Worm (Caenorhabditis elegans) whole organism, L4 larva: ENCODE data around the gene srh-16.

Experiments
- F10B5.3 ChIP-seq: sonication (generic microtip); optimal IDR thresholded peaks from 2 replicates; lab custom pipeline; 2016; ENCODE audit warnings: mild to moderate bottlenecking, missing genetic modification characterization, missing compliant biosample characterization
- F26F4.8 ChIP-seq: fragments of 200-800 bp; sonication (Bioruptor generic); conservative IDR thresholded peaks from 2 replicates; pipeline ENCODE4 v1.3.6; 2022; ENCODE audit warnings: missing genetic modification characterization, missing compliant biosample characterization
- F44E2.7 ChIP-seq: fragments of 200-800 bp; sonication (Bioruptor generic); IDR thresholded peaks from 2 replicates; pipeline ENCODE4 v2.1.2; 2022; ENCODE audit warnings: missing genetic modification characterization, missing compliant biosample characterization
- T20F7.1 ChIP-seq: fragments of 200-800 bp; sonication (Bioruptor generic); optimal IDR thresholded peaks from 2 replicates; lab custom pipeline; 2018; ENCODE audit warnings: mild to moderate bottlenecking, missing genetic modification characterization, missing compliant biosample characterization
- Y105C5A.15 ChIP-seq: fragments of 200-800 bp; sonication (Bioruptor generic); IDR thresholded peaks from 2 replicates; pipeline ENCODE4 v1.3.6; 2022; ENCODE audit warnings: missing genetic modification characterization, missing compliant biosample characterization
- Y48G9A.11 ChIP-seq: fragments of 200-800 bp; sonication (Bioruptor generic); IDR thresholded peaks from 2 replicates; pipeline ENCODE4 v1.3.6; 2022; ENCODE audit warnings: missing genetic modification reagents, missing genetic modification characterization, missing compliant biosample characterization
- Y5F2A.4 ChIP-seq: fragments of 200-800 bp; sonication (Bioruptor generic); optimal IDR thresholded peaks from 2 replicates; lab custom pipeline; 2018; ENCODE audit warnings: mild to moderate bottlenecking, missing genetic modification characterization, missing compliant biosample characterization
- ZK337.2 ChIP-seq: fragments of 200-800 bp; sonication (Bioruptor generic); IDR thresholded peaks from 2 replicates; pipeline ENCODE4 v1.3.6; 2022; ENCODE audit warnings: missing genetic modification reagents, missing genetic modification characterization, missing compliant biosample characterization
- ZK546.5 ChIP-seq, 2 experiments: sonication (generic microtip); optimal IDR thresholded peaks; 2 replicates each; lab custom pipeline; 2017; ENCODE audit warnings: missing biosample characterization in 2 of 2, missing genetic modification characterization in 2 of 2
- ceh-32 ChIP-seq: sonication (generic microtip); optimal IDR thresholded peaks from 2 replicates; lab custom pipeline; 2016; ENCODE audit warnings: mild to moderate bottlenecking, missing genetic modification characterization, missing compliant biosample characterization; ENCODE audit not compliant: poor library complexity
- ceh-44 ChIP-seq: fragments of 200-800 bp; sonication (Bioruptor generic); IDR thresholded peaks from 2 replicates; pipeline ENCODE4 v1.3.6; 2022; ENCODE audit warnings: missing genetic modification reagents, missing genetic modification characterization, missing compliant biosample characterization
- ceh-82 ChIP-seq: sonication (generic microtip); optimal IDR thresholded peaks from 2 replicates; lab custom pipeline; 2017; ENCODE audit warnings: missing biosample characterization, missing genetic modification characterization
- cey-2 ChIP-seq: sonication (generic microtip); optimal IDR thresholded peaks from 3 replicates; lab custom pipeline; 2017; ENCODE audit warnings: missing genetic modification characterization, mild to moderate bottlenecking, missing compliant biosample characterization, antibody characterized with exemption, borderline replicate concordance; ENCODE audit not compliant: insufficient read depth
- ctbp-1 ChIP-seq: fragments of 200-800 bp; sonication (Bioruptor generic); IDR thresholded peaks from 2 replicates; pipeline ENCODE4 v1.3.6; 2022; ENCODE audit warnings: missing genetic modification reagents, missing genetic modification characterization, missing compliant biosample characterization
- daf-12 ChIP-seq: fragments of 150-350 bp; optimal IDR thresholded peaks from 2 replicates; lab custom pipeline; 2014; ENCODE audit warnings: missing biosample characterization, missing genetic modification reagents, missing genetic modification characterization
- daf-8 ChIP-seq: fragments of 200-800 bp; sonication (Bioruptor generic); IDR thresholded peaks from 2 replicates; pipeline ENCODE4 v1.3.6; 2022; ENCODE audit warnings: missing genetic modification characterization, missing compliant biosample characterization
- dmd-9 ChIP-seq: fragments of 200-800 bp; sonication (Bioruptor generic); IDR thresholded peaks from 2 replicates; pipeline ENCODE4 v1.3.6; 2022; ENCODE audit warnings: missing genetic modification reagents, missing genetic modification characterization, missing compliant biosample characterization
- dpl-1 ChIP-seq: fragments of 150-350 bp; optimal IDR thresholded peaks from 2 replicates; lab custom pipeline; 2014; ENCODE audit warnings: missing biosample characterization, missing genetic modification reagents, missing genetic modification characterization
- fos-1 ChIP-seq: fragments of 150-350 bp; optimal IDR thresholded peaks from 2 replicates; lab custom pipeline; 2014; ENCODE audit warnings: missing biosample characterization, missing genetic modification characterization
- gei-8 ChIP-seq: fragments of 200-800 bp; sonication (Bioruptor generic); optimal IDR thresholded peaks from 2 replicates; lab custom pipeline; 2018; ENCODE audit warnings: mild to moderate bottlenecking, missing genetic modification characterization, missing compliant biosample characterization
- hlh-30 ChIP-seq: sonication (generic microtip); optimal IDR thresholded peaks from 2 replicates; lab custom pipeline; 2017; ENCODE audit warnings: antibody characterized with exemption, mild to moderate bottlenecking, missing genetic modification characterization, missing compliant biosample characterization; ENCODE audit not compliant: insufficient read depth
- jun-1 ChIP-seq: fragments of 150-350 bp; optimal IDR thresholded peaks from 2 replicates; lab custom pipeline; 2014; ENCODE audit warnings: missing biosample characterization, missing genetic modification reagents, missing genetic modification characterization
- lim-7 ChIP-seq: fragments of 200-800 bp; sonication (Bioruptor generic); IDR thresholded peaks from 2 replicates; pipeline ENCODE4 v1.3.6; 2022; ENCODE audit warnings: missing genetic modification characterization, missing compliant biosample characterization
- lin-1 ChIP-seq: fragments of 200-800 bp; sonication (Bioruptor generic); IDR thresholded peaks from 2 replicates; pipeline ENCODE4 v1.3.6; 2022; ENCODE audit warnings: missing genetic modification reagents, missing genetic modification characterization, missing compliant biosample characterization
- lin-15B ChIP-seq: fragments of 150-350 bp; sonication (generic microtip); optimal IDR thresholded peaks from 3 replicates; lab custom pipeline; 2014; ENCODE audit warnings: missing biosample characterization, missing genetic modification characterization
- lin-29 ChIP-seq: fragments of 200-800 bp; sonication (Bioruptor generic); IDR thresholded peaks from 2 replicates; pipeline ENCODE4 v1.3.6; 2022; ENCODE audit warnings: missing genetic modification reagents, missing genetic modification characterization, missing compliant biosample characterization
- lin-39 ChIP-seq: fragments of 150-350 bp; optimal IDR thresholded peaks from 2 replicates; lab custom pipeline; 2014; ENCODE audit warnings: missing biosample characterization, missing genetic modification reagents, missing genetic modification characterization
- lsy-2 ChIP-seq, 2 experiments: fragments of 150-350 bp in 1 of 2; sonication (generic microtip) in 1 of 2; optimal IDR thresholded peaks; 2 replicates each; lab custom pipeline; 2014 to 2017; ENCODE audit warnings: missing biosample characterization in 2 of 2, missing genetic modification characterization in 2 of 2
- madf-9 ChIP-seq: fragments of 200-800 bp; sonication (Bioruptor generic); conservative IDR thresholded peaks from 2 replicates; pipeline ENCODE4 v1.3.6; 2022; ENCODE audit warnings: missing genetic modification reagents, missing genetic modification characterization, missing compliant biosample characterization
- mdl-1 ChIP-seq, 2 experiments: fragments of 150-350 bp in 1 of 2; sonication (generic microtip) in 1 of 2; optimal IDR thresholded peaks; 2 replicates each; lab custom pipeline; 2014 to 2017; ENCODE audit warnings: missing biosample characterization in 2 of 2, missing genetic modification characterization in 2 of 2
- mdt-29 ChIP-seq: fragments of 200-800 bp; sonication (Bioruptor generic); IDR thresholded peaks from 2 replicates; pipeline ENCODE4 v1.3.6; 2022; ENCODE audit warnings: missing genetic modification reagents, missing genetic modification characterization, missing compliant biosample characterization
- mep-1 ChIP-seq: fragments of 150-350 bp; sonication (generic microtip); optimal IDR thresholded peaks from 3 replicates; lab custom pipeline; 2014; ENCODE audit warnings: missing biosample characterization, missing genetic modification characterization
- nhr-10 ChIP-seq: fragments of 150-350 bp; optimal IDR thresholded peaks from 2 replicates; lab custom pipeline; 2014; ENCODE audit warnings: missing biosample characterization, missing genetic modification characterization
- nhr-102 ChIP-seq: sonication (generic microtip); optimal IDR thresholded peaks from 2 replicates; lab custom pipeline; 2016; ENCODE audit warnings: mild to moderate bottlenecking, missing genetic modification characterization, moderate library complexity, missing compliant biosample characterization
- nhr-25 ChIP-seq: sonication (generic microtip); optimal IDR thresholded peaks from 2 replicates; lab custom pipeline; 2017; ENCODE audit warnings: missing genetic modification characterization, mild to moderate bottlenecking, missing compliant biosample characterization, antibody characterized with exemption, moderate library complexity, borderline replicate concordance; ENCODE audit not compliant: insufficient read depth
- nhr-42 ChIP-seq: fragments of 200-800 bp; sonication (Bioruptor generic); IDR thresholded peaks from 2 replicates; pipeline ENCODE4 v1.3.6; 2022; ENCODE audit warnings: missing genetic modification characterization, missing compliant biosample characterization
- nhr-6 ChIP-seq: fragments of 150-350 bp; optimal IDR thresholded peaks from 2 replicates; lab custom pipeline; 2014; ENCODE audit warnings: missing biosample characterization, missing genetic modification characterization
- php-3 ChIP-seq: fragments of 200-800 bp; sonication (Bioruptor generic); IDR thresholded peaks from 2 replicates; pipeline ENCODE4 v1.3.6; 2022; ENCODE audit warnings: missing genetic modification reagents, missing genetic modification characterization, missing compliant biosample characterization
- rbr-2 ChIP-seq: sonication (generic microtip); optimal IDR thresholded peaks from 2 replicates; lab custom pipeline; 2016; ENCODE audit warnings: missing genotype, missing genetic modification characterization, missing compliant biosample characterization
- saeg-2 ChIP-seq: fragments of 200-800 bp; sonication (Bioruptor generic); IDR thresholded peaks from 2 replicates; pipeline ENCODE4 v1.3.6; 2022; ENCODE audit warnings: missing genetic modification reagents, missing genetic modification characterization, missing compliant biosample characterization
- snpc-4 ChIP-seq: fragments of 150-350 bp; optimal IDR thresholded peaks from 2 replicates; lab custom pipeline; 2014; ENCODE audit warnings: missing biosample characterization, missing genetic modification characterization
- spr-1 ChIP-seq: sonication (generic microtip); optimal IDR thresholded peaks from 2 replicates; lab custom pipeline; 2016; ENCODE audit warnings: mild to moderate bottlenecking, missing genetic modification characterization, missing compliant biosample characterization
- tra-1 ChIP-seq: fragments of 200-800 bp; sonication (Bioruptor generic); IDR thresholded peaks from 2 replicates; pipeline ENCODE4 v1.3.6; 2022; ENCODE audit warnings: missing genetic modification reagents, missing genetic modification characterization, missing compliant biosample characterization
- unc-130 ChIP-seq: sonication (generic microtip); optimal IDR thresholded peaks from 2 replicates; lab custom pipeline; 2016; ENCODE audit warnings: missing genetic modification reagents, missing genetic modification characterization, missing compliant biosample characterization
- vab-7 ChIP-seq: fragments of 200-800 bp; sonication (Bioruptor generic); IDR thresholded peaks from 2 replicates; pipeline ENCODE4 v1.3.6; 2022; ENCODE audit warnings: missing genetic modification reagents, missing genetic modification characterization, missing compliant biosample characterization
- zfp-3 ChIP-seq: fragments of 200-800 bp; sonication (Bioruptor generic); conservative IDR thresholded peaks from 2 replicates; pipeline ENCODE4 v1.3.6; 2022; ENCODE audit warnings: missing genetic modification reagents, missing genetic modification characterization, missing compliant biosample characterization
- zip-11 ChIP-seq: fragments of 200-800 bp; sonication (Bioruptor generic); IDR thresholded peaks from 2 replicates; pipeline ENCODE4 v1.3.6; 2022; ENCODE audit warnings: missing genetic modification characterization, missing compliant biosample characterization
- zip-2 ChIP-seq: fragments of 150-350 bp; optimal IDR thresholded peaks from 2 replicates; lab custom pipeline; 2014; ENCODE audit warnings: missing biosample characterization, missing genetic modification characterization
- ztf-11 ChIP-seq: fragments of 150-350 bp; optimal IDR thresholded peaks from 2 replicates; lab custom pipeline; 2014; ENCODE audit warnings: missing biosample characterization, missing genetic modification characterization
- ztf-7 ChIP-seq: fragments of 150-350 bp; optimal IDR thresholded peaks from 2 replicates; lab custom pipeline; 2014; ENCODE audit warnings: missing biosample characterization, missing genetic modification characterization

srh-16 gene

DNA sequence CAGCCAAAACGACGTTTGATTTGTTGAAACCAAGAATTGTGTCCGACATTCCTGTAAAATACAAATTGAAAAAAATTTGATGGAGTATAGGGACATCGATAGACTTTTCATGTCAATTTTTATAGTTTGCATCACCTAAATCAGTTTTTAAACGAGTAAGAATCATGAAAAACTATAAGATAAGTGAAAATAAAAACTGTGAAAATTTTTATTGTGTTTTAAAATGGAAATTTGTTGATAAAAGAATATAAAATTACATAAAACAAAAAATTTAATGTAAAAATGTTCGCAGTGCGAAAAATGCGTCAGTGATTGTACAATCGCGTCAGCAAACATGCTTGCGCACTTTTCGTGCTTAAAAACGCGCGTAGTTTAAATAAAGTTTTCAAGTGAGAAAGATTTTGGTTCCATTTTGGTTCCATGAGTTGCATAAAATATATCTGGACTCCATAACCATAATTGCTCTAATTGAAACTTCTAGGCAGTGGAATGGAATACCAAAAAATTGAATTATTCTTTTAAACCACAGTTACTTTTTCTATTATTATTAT lies 51.8 kb downstream of the srh-16 start, which contains the start of gene tomm-20:
TSS of gene tomm-20 (minus strand) at position 51 of the 551 bp plus-strand sequence.
- TF ChIP-seq Y48G9A.11 (GFP tag; lab: Robert Waterston, UW), result peak; percentile 90
- no peak for TF ChIP-seq ZK337.2
- TF ChIP-seq lin-15B (tag; lab: Kevin White, UChicago), result peak; percentile 50
- peak; percentile 29 for TF ChIP-seq snpc-4
- 0 out of 2 replicates have a peak, but pooled peaks have one; percentile 24 for TF ChIP-seq vab-7 (GFP tag; lab: Robert Waterston, UW)
- peak; percentile 93 for TF ChIP-seq nhr-102 (tag; lab: Kevin White, UChicago)
- TF ChIP-seq gei-8 (GFP tag; lab: Kevin White, UChicago), result no peak
- TF ChIP-seq hlh-30 (tag; lab: Kevin White, UChicago), result peak; percentile 82
- no peak for TF ChIP-seq cey-2 (tag; lab: Kevin White, UChicago)
- TF ChIP-seq Y5F2A.4 (GFP tag; lab: Kevin White, UChicago), result no peak
- 0 out of 2 replicates have a peak, but pooled peaks have one; percentile 14 for TF ChIP-seq mdt-29 (GFP tag; lab: Robert Waterston, UW)
- TF ChIP-seq madf-9 (GFP tag; lab: Robert Waterston, UW), result no peak
- peak; percentile 71 to 96 for TF ChIP-seq lsy-2 (tag; optimal IDR thresholded peaks at IDR 0.05; lab: Kevin White, UChicago)
- TF ChIP-seq ZK546.5 (tag; optimal IDR thresholded peaks at IDR 0.05; lab: Kevin White, UChicago), result no peak
- no peak for TF ChIP-seq F26F4.8
- peak; percentile 79; the same call in 1 of the 2 replicates for TF ChIP-seq nhr-42
- no peak for TF ChIP-seq zip-11 (GFP tag; lab: Robert Waterston, UW)
- peak; percentile 91 for TF ChIP-seq ztf-7
- peak; percentile 99 for TF ChIP-seq dpl-1 (GFP tag; lab: Kevin White, UChicago)
- TF ChIP-seq mdl-1 (tag; optimal IDR thresholded peaks at IDR 0.05; lab: Kevin White, UChicago), result peak in 1 of 2 experiments; percentile 64
- TF ChIP-seq lin-1 (GFP tag; lab: Robert Waterston, UW), result no peak; the same call in 1 of the 2 replicates
- no peak; the same call in 1 of the 2 replicates for TF ChIP-seq zfp-3 (GFP tag; lab: Robert Waterston, UW)
- TF ChIP-seq php-3, result peak; percentile 74; the same call in 1 of the 2 replicates
- TF ChIP-seq ceh-82, result no peak
- peak; percentile 82 for TF ChIP-seq nhr-25 (tag; lab: Kevin White, UChicago)
- TF ChIP-seq F44E2.7 (GFP tag; lab: Robert Waterston, UW), result no peak
- no peak for TF ChIP-seq nhr-10
- peak; percentile 84 for TF ChIP-seq lin-29 (GFP tag; lab: Robert Waterston, UW)
- TF ChIP-seq daf-8 (GFP tag; lab: Robert Waterston, UW), result no peak
- TF ChIP-seq spr-1 (tag; lab: Kevin White, UChicago), result peak; percentile 83
- TF ChIP-seq ceh-44, result no peak
- TF ChIP-seq lin-39 (tag; lab: Kevin White, UChicago), result no peak
- no peak for TF ChIP-seq ztf-11 (tag; lab: Kevin White, UChicago)
- no peak for TF ChIP-seq daf-12 (tag; lab: Kevin White, UChicago)
- TF ChIP-seq rbr-2, result peak; percentile 94
- TF ChIP-seq ceh-32, result peak; percentile 55
- no peak for TF ChIP-seq lim-7 (GFP tag; lab: Robert Waterston, UW)
- peak; percentile 89 for TF ChIP-seq tra-1 (GFP tag; lab: Robert Waterston, UW)
- peak; percentile 72 for TF ChIP-seq F10B5.3 (tag; lab: Kevin White, UChicago)
- TF ChIP-seq mep-1, result peak; percentile 95
- TF ChIP-seq zip-2 (tag; lab: Kevin White, UChicago), result peak; percentile 37
- peak; percentile 76 for TF ChIP-seq jun-1 (tag; lab: Kevin White, UChicago)
- peak; percentile 4 for TF ChIP-seq unc-130
- TF ChIP-seq T20F7.1 (GFP tag; lab: Kevin White, UChicago), result peak; percentile 92
- no peak for TF ChIP-seq dmd-9 (GFP tag; lab: Robert Waterston, UW)
- TF ChIP-seq nhr-6 (tag; lab: Kevin White, UChicago), result peak; percentile 100
- no peak for TF ChIP-seq fos-1 (tag; lab: Kevin White, UChicago)
- TF ChIP-seq Y105C5A.15 (GFP tag; lab: Robert Waterston, UW), result no peak
- TF ChIP-seq ctbp-1 (GFP tag; lab: Robert Waterston, UW), result peak; percentile 79; the same call in 1 of the 2 replicates
- TF ChIP-seq saeg-2, result 0 out of 2 replicates have a peak, but pooled peaks have one; percentile 60
